Fruit fly (Drosophila melanogaster) whole organism, embryonic: ENCODE data around the gene CG1889.

ENCODE experiments used
- Atf3 ChIP-seq: fragments of 200-800 bp; sonication (Bioruptor generic); optimal IDR thresholded peaks from 3 replicates; lab custom pipeline; 2016; ENCODE audit warnings: missing biosample characterization, missing genetic modification characterization
- Bteb2 ChIP-seq: fragments of 200-800 bp; sonication (Bioruptor generic); optimal IDR thresholded peaks from 2 replicates; lab custom pipeline; 2016; ENCODE audit warnings: missing biosample characterization, missing genetic modification characterization
- C15 ChIP-seq: fragments of 200-800 bp; sonication (Bioruptor generic); IDR thresholded peaks from 3 replicates; pipeline ENCODE4 v1.3.6; 2022; ENCODE audit warnings: missing biosample characterization, missing genetic modification characterization
- CG1024 ChIP-seq: fragments of 200-800 bp; sonication (Bioruptor generic); IDR thresholded peaks from 2 replicates; pipeline ENCODE4 v1.3.6; 2022; ENCODE audit warnings: missing biosample characterization, missing genetic modification characterization
- CG10321 ChIP-seq: fragments of 200-800 bp; sonication (Bioruptor generic); IDR thresholded peaks from 2 replicates; pipeline ENCODE4 v1.3.6; 2022; ENCODE audit warnings: missing biosample characterization, missing genetic modification characterization
- CG13296 ChIP-seq: fragments of 200-800 bp; sonication (Bioruptor generic); optimal IDR thresholded peaks from 3 replicates; lab custom pipeline; 2018; ENCODE audit warnings: missing biosample characterization, mild to moderate bottlenecking, missing genetic modification characterization
- CG13424 ChIP-seq: fragments of 200-800 bp; sonication (Bioruptor generic); optimal IDR thresholded peaks from 2 replicates; lab custom pipeline; 2019; ENCODE audit warnings: missing biosample characterization, mild to moderate bottlenecking, missing genetic modification characterization, moderate library complexity
- CG14667 ChIP-seq: fragments of 200-800 bp; sonication (Bioruptor generic); IDR thresholded peaks from 2 replicates; pipeline ENCODE4 v1.3.6; 2022; ENCODE audit warnings: missing biosample characterization, missing genetic modification characterization
- CG15696 ChIP-seq: fragments of 200-800 bp; sonication (Bioruptor generic); optimal IDR thresholded peaks from 2 replicates; lab custom pipeline; 2019; ENCODE audit warnings: missing biosample characterization, mild to moderate bottlenecking, missing genetic modification characterization, moderate library complexity
- CG1602 ChIP-seq: fragments of 200-800 bp; sonication (Bioruptor generic); optimal IDR thresholded peaks from 3 replicates; lab custom pipeline; 2016; ENCODE audit warnings: missing biosample characterization, missing genetic modification characterization
- CG16813 ChIP-seq: fragments of 200-800 bp; sonication (Bioruptor generic); IDR thresholded peaks from 3 replicates; pipeline ENCODE4 v1.3.6; 2022; ENCODE audit warnings: missing biosample characterization, missing genetic modification characterization; ENCODE audit not compliant: partially characterized antibody
- CG17385 ChIP-seq: fragments of 200-800 bp; sonication (Bioruptor generic); optimal IDR thresholded peaks from 3 replicates; lab custom pipeline; 2018; ENCODE audit warnings: missing biosample characterization, mild to moderate bottlenecking, missing genetic modification characterization
- CG30403 ChIP-seq: fragments of 200-800 bp; sonication (Bioruptor generic); optimal IDR thresholded peaks from 3 replicates; lab custom pipeline; 2016; ENCODE audit warnings: missing biosample characterization, missing genetic modification characterization
- CG31224 ChIP-seq: fragments of 200-800 bp; sonication (Bioruptor generic); IDR thresholded peaks from 2 replicates; pipeline ENCODE4 v1.3.6; 2022; ENCODE audit warnings: missing biosample characterization, missing genetic modification characterization
- CG3995 ChIP-seq: fragments of 200-800 bp; sonication (Bioruptor generic); optimal IDR thresholded peaks from 3 replicates; lab custom pipeline; 2016; ENCODE audit warnings: missing biosample characterization, missing genetic modification characterization
- CG4617 ChIP-seq: fragments of 200-800 bp; sonication (Bioruptor generic); optimal IDR thresholded peaks from 3 replicates; lab custom pipeline; 2016; ENCODE audit warnings: missing biosample characterization, missing genetic modification characterization, borderline replicate concordance
- CG6689 ChIP-seq: fragments of 200-800 bp; sonication (Bioruptor generic); IDR thresholded peaks from 2 replicates; pipeline ENCODE4 v1.3.6; 2022; ENCODE audit warnings: missing biosample characterization, missing genetic modification characterization
- CG6765 ChIP-seq: fragments of 200-800 bp; sonication (Bioruptor generic); optimal IDR thresholded peaks from 3 replicates; lab custom pipeline; 2017; ENCODE audit warnings: missing biosample characterization, mild to moderate bottlenecking, missing genetic modification characterization
- CG6791 ChIP-seq: fragments of 200-800 bp; sonication (Bioruptor generic); IDR thresholded peaks from 3 replicates; pipeline ENCODE4 v1.3.6; 2022; ENCODE audit warnings: missing biosample characterization, missing genetic modification characterization; ENCODE audit not compliant: partially characterized antibody
- CG7372 ChIP-seq: fragments of 200-800 bp; sonication (Bioruptor generic); IDR thresholded peaks from 2 replicates; pipeline ENCODE4 v1.3.6; 2022; ENCODE audit warnings: missing biosample characterization, missing genetic modification characterization
- CG8359 ChIP-seq: fragments of 200-800 bp; sonication (Bioruptor generic); optimal IDR thresholded peaks from 2 replicates; lab custom pipeline; 2017; ENCODE audit warnings: missing biosample characterization, mild to moderate bottlenecking, missing genetic modification characterization, borderline replicate concordance
- CG8478 ChIP-seq: fragments of >200 bp; optimal IDR thresholded peaks from 2 replicates; lab custom pipeline; 2018
- Chrac-16 ChIP-seq: fragments of 200-800 bp; sonication (Bioruptor generic); optimal IDR thresholded peaks from 3 replicates; lab custom pipeline; 2016; ENCODE audit warnings: missing biosample characterization, missing genetic modification characterization
- D ChIP-seq, 2 experiments: fragments of 200-800 bp in 1 of 2; fragments of >200 bp in 1 of 2; sonication (Bioruptor generic) in 1 of 2; optimal IDR thresholded peaks; 2 replicates in 1 of 2; 3 replicates in 1 of 2; lab custom pipeline; 2017; ENCODE audit warnings: mild to moderate bottlenecking in 1 of 2, missing biosample characterization in 1 of 2, missing genetic modification characterization in 1 of 2, missing genetic modification reagents in 1 of 2
- Dbx ChIP-seq: fragments of 200-800 bp; sonication (Bioruptor generic); IDR thresholded peaks from 3 replicates; pipeline ENCODE4 v1.3.6; 2022; ENCODE audit warnings: missing biosample characterization, missing genetic modification characterization
- Hr39 ChIP-seq: fragments of >200 bp; optimal IDR thresholded peaks from 2 replicates; lab custom pipeline; 2017
- NC2β ChIP-seq: fragments of 200-800 bp; sonication (Bioruptor generic); optimal IDR thresholded peaks from 2 replicates; lab custom pipeline; 2016; ENCODE audit warnings: missing biosample characterization, missing genetic modification characterization
- NfI ChIP-seq: fragments of 200-800 bp; sonication (Bioruptor generic); optimal IDR thresholded peaks from 3 replicates; lab custom pipeline; 2018; ENCODE audit warnings: missing biosample characterization, mild to moderate bottlenecking, missing genetic modification characterization, moderate library complexity
- Ravus ChIP-seq: fragments of 200-800 bp; sonication (Bioruptor generic); IDR thresholded peaks from 2 replicates; pipeline ENCODE4 v1.3.6; 2022; ENCODE audit warnings: missing biosample characterization, missing genetic modification characterization
- Rfx ChIP-seq: fragments of 200-800 bp; sonication (Bioruptor generic); IDR thresholded peaks from 2 replicates; pipeline ENCODE4 v1.3.6; 2022; ENCODE audit warnings: missing biosample characterization, missing genetic modification characterization
- al ChIP-seq: fragments of 200-800 bp; sonication (Bioruptor generic); IDR thresholded peaks from 2 replicates; pipeline ENCODE4 v1.3.6; 2022; ENCODE audit warnings: missing biosample characterization, missing genetic modification characterization
- cato ChIP-seq: fragments of 200-800 bp; sonication (Bioruptor generic); optimal IDR thresholded peaks from 2 replicates; lab custom pipeline; 2016; ENCODE audit warnings: missing biosample characterization, missing genetic modification characterization, borderline replicate concordance
- chinmo ChIP-seq: fragments of 200-800 bp; sonication (Bioruptor generic); IDR thresholded peaks from 4 replicates; pipeline ENCODE4 v1.3.6; 2022; ENCODE audit warnings: missing biosample characterization, missing genetic modification characterization; ENCODE audit not compliant: partially characterized antibody
- da ChIP-seq: fragments of 200-800 bp; sonication (Bioruptor generic); optimal IDR thresholded peaks from 2 replicates; lab custom pipeline; 2016; ENCODE audit warnings: missing biosample characterization, missing genetic modification characterization
- dpn ChIP-seq, 2 experiments: fragments of 200-800 bp; sonication (Bioruptor generic); optimal IDR thresholded peaks; 3 replicates each; lab custom pipeline; 2016; ENCODE audit warnings: missing biosample characterization in 2 of 2, missing genetic modification characterization in 2 of 2
- dysf ChIP-seq: fragments of 200-800 bp; sonication (Bioruptor generic); IDR thresholded peaks from 3 replicates; pipeline ENCODE4 v1.3.6; 2022; ENCODE audit warnings: missing biosample characterization, missing genetic modification characterization
- ewg ChIP-seq: fragments of 200-800 bp; sonication (Bioruptor generic); optimal IDR thresholded peaks from 3 replicates; lab custom pipeline; 2017; ENCODE audit warnings: mild to moderate bottlenecking, missing biosample characterization, missing genetic modification reagents, missing genetic modification characterization
- grau ChIP-seq: fragments of 200-800 bp; optimal IDR thresholded peaks from 3 replicates; lab custom pipeline; 2019; ENCODE audit warnings: missing biosample characterization, mild to moderate bottlenecking, missing genetic modification characterization, moderate library complexity
- hkb ChIP-seq, 2 experiments: fragments of 200-800 bp in 1 of 2; fragments of >200 bp in 1 of 2; sonication (Bioruptor generic) in 1 of 2; IDR thresholded peaks in 1 of 2; optimal IDR thresholded peaks in 1 of 2; 2 replicates each; pipeline versions ENCODE4 v1.3.6 to Lab custom; 2017 to 2022; ENCODE audit warnings: missing biosample characterization in 1 of 2, missing genetic modification characterization in 1 of 2
- inv ChIP-seq: fragments of 200-800 bp; sonication (Bioruptor generic); IDR thresholded peaks from 2 replicates; pipeline ENCODE4 v1.3.6; 2022; ENCODE audit warnings: missing biosample characterization, missing genetic modification characterization; ENCODE audit not compliant: partially characterized antibody
- onecut ChIP-seq: fragments of 200-800 bp; sonication (Bioruptor generic); IDR thresholded peaks from 2 replicates; pipeline ENCODE4 v1.3.6; 2022; ENCODE audit warnings: missing biosample characterization, missing genetic modification characterization
- pros ChIP-seq: fragments of 200-800 bp; sonication (Bioruptor generic); optimal IDR thresholded peaks from 3 replicates; lab custom pipeline; 2019; ENCODE audit warnings: missing biosample characterization, mild to moderate bottlenecking, missing genetic modification characterization, moderate library complexity
- row ChIP-seq: fragments of 200-800 bp; sonication (Bioruptor generic); IDR thresholded peaks from 3 replicates; pipeline ENCODE4 v1.3.6; 2022; ENCODE audit warnings: missing biosample characterization, missing genetic modification characterization
- sens ChIP-seq: fragments of 200-800 bp; sonication (Bioruptor generic); peaks from one replicate; lab custom pipeline; 2016; ENCODE audit warnings: missing biosample characterization, missing genetic modification characterization
- sim ChIP-seq: fragments of 200-800 bp; sonication (Bioruptor generic); IDR thresholded peaks from 2 replicates; pipeline ENCODE4 v1.3.6; 2022; ENCODE audit warnings: missing biosample characterization, missing genetic modification characterization
- slou ChIP-seq: fragments of 200-800 bp; sonication (Bioruptor generic); optimal IDR thresholded peaks from 3 replicates; lab custom pipeline; 2016; ENCODE audit warnings: missing biosample characterization, missing genetic modification characterization
- stwl ChIP-seq: fragments of 200-800 bp; sonication (Bioruptor generic); optimal IDR thresholded peaks from 3 replicates; lab custom pipeline; 2018; ENCODE audit warnings: missing biosample characterization, mild to moderate bottlenecking, missing genetic modification characterization, moderate library complexity
- tna ChIP-seq: fragments of 200-800 bp; sonication (Bioruptor generic); IDR thresholded peaks from 2 replicates; pipeline ENCODE4 v1.3.6; 2022; ENCODE audit warnings: missing biosample characterization, missing genetic modification characterization; ENCODE audit not compliant: partially characterized antibody
- tup ChIP-seq: fragments of 200-800 bp; sonication (Bioruptor generic); optimal IDR thresholded peaks from 2 replicates; lab custom pipeline; 2016; ENCODE audit warnings: missing biosample characterization, mild to moderate bottlenecking, missing genetic modification characterization, moderate library complexity

Gene CG1889

DNA sequence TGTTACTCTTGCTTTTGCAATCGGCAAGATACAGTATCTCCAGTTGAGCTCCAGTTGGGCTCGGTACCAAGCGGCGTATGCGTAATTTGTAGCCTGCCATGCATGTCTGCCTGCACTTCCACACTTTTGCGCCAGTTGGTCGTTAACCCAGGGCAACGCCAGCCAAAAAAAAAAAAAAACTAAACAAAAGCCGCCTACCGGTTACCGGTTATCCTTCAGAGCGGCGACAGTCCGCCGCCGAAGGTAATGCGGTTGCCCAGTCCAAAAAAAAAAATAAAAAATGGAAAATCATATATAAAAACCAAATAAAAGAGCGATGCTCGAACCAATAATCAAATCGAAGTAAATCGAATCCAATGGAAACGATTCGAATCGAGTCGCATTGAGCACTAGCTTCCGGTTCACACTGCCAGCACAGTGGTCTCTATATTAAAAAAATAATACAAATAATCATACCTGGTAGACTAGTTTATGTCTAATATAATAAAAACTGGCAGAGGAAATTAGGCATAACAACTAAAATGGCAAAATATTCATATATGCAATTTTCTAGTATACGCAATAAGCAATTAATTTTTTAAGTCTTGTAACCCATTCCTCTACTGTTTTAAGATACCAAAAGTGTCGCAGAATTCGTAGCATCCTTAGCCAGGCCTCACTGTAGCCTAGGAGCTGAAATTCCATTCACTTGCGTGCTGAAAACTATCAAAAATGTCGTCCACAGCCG lies 22.5 kb downstream of the CG1889 start:
- TF ChIP-seq tna (GFP tag; lab: Robert Waterston, UW) (no peak), dysf (GFP tag; lab: Robert Waterston, UW) (peak; percentile 75; the same call in 2 of the 3 replicates), CG6791 (GFP tag; lab: Robert Waterston, UW) (no peak), CG1024 (GFP tag; lab: Robert Waterston, UW) (no peak), onecut (no peak), inv (GFP tag; lab: Robert Waterston, UW) (no peak), da (GFP tag; lab: Kevin White, UChicago) (no peak), CG7372 (GFP tag; lab: Robert Waterston, UW) (peak; percentile 35; the same call in 1 of the 2 replicates), CG31224 (GFP tag; lab: Robert Waterston, UW) (no peak), CG13424 (tag; lab: Kevin White, UChicago) (peak; percentile 47), Ravus (no peak), dpn (GFP tag; optimal IDR thresholded peaks at IDR 0.05; lab: Kevin White, UChicago) (peak in 1 of 2 experiments; percentile 35), cato (GFP tag; lab: Kevin White, UChicago) (no peak), CG1602 (GFP tag; lab: Kevin White, UChicago) (no peak), Hr39 (lab: Kevin White, UChicago) (no peak), CG13296 (GFP tag; lab: Kevin White, UChicago) (peak; percentile 68), Chrac-16 (GFP tag; lab: Kevin White, UChicago) (no peak), hkb (optimal IDR thresholded peaks at IDR 0.05; lab: Kevin White, UChicago) (no peak), hkb (GFP tag; IDR thresholded peaks at IDR 0.05; lab: Robert Waterston, UW) (no peak), stwl (tag; lab: Kevin White, UChicago) (no peak), CG10321 (GFP tag; lab: Robert Waterston, UW) (no peak), CG6689 (GFP tag; lab: Robert Waterston, UW) (no peak), Rfx (peak; percentile 45; the same call in 1 of the 2 replicates), tup (GFP tag; lab: Kevin White, UChicago) (no peak), grau (tag; lab: Kevin White, UChicago) (peak; percentile 69), Dbx (GFP tag; lab: Robert Waterston, UW) (no peak), pros (GFP tag; lab: Kevin White, UChicago) (no peak), sim (GFP tag; lab: Robert Waterston, UW) (no peak), slou (no peak), Atf3 (GFP tag; lab: Kevin White, UChicago) (no peak), CG30403 (GFP tag; lab: Kevin White, UChicago) (peak; percentile 6), CG8359 (GFP tag; lab: Kevin White, UChicago) (no peak), D (optimal IDR thresholded peaks at IDR 0.05; lab: Kevin White, UChicago) (no peak), D (GFP tag; optimal IDR thresholded peaks at IDR 0.05; lab: Kevin White, UChicago) (no peak), CG4617 (GFP tag; lab: Kevin White, UChicago) (no peak), CG8478 (lab: Kevin White, UChicago) (no peak), CG3995 (GFP tag; lab: Kevin White, UChicago) (no peak), NfI (GFP tag; lab: Kevin White, UChicago) (peak; percentile 14), ewg (GFP tag; lab: Kevin White, UChicago) (no peak), row (GFP tag; lab: Robert Waterston, UW) (peak; percentile 58; the same call in 2 of the 3 replicates), CG14667 (no peak), CG16813 (GFP tag; lab: Robert Waterston, UW) (no peak), CG15696 (tag; lab: Kevin White, UChicago) (no peak), C15 (GFP tag; lab: Robert Waterston, UW) (no peak), NC2β (GFP tag; lab: Kevin White, UChicago) (no peak), chinmo (0 out of 4 replicates have a peak, but pooled peaks have one; percentile 55), CG6765 (GFP tag; lab: Kevin White, UChicago) (no peak), sens (GFP tag; lab: Kevin White, UChicago) (no peak), CG17385 (no peak), Bteb2 (GFP tag; lab: Kevin White, UChicago) (no peak), al (GFP tag; lab: Robert Waterston, UW) (peak; percentile 15; the same call in 1 of the 2 replicates)
